Worm (Caenorhabditis elegans) whole organism, L4/young adult: ENCODE results near the gene his-61.

Experiments
- W03F9.2 ChIP-seq: fragments of 150-350 bp; optimal IDR thresholded peaks from 2 replicates; lab custom pipeline; 2014; ENCODE audit warnings: missing biosample characterization, missing genetic modification characterization
- dao-5 ChIP-seq: sonication (generic microtip); optimal IDR thresholded peaks from 2 replicates; lab custom pipeline; 2016; ENCODE audit warnings: missing genotype, missing genetic modification characterization, moderate library complexity, missing compliant biosample characterization
- him-1 ChIP-seq: sonication (generic microtip); optimal IDR thresholded peaks from 2 replicates; lab custom pipeline; 2016; ENCODE audit warnings: missing genotype, missing genetic modification reagents, missing genetic modification characterization, missing compliant biosample characterization

his-61 gene

DNA sequence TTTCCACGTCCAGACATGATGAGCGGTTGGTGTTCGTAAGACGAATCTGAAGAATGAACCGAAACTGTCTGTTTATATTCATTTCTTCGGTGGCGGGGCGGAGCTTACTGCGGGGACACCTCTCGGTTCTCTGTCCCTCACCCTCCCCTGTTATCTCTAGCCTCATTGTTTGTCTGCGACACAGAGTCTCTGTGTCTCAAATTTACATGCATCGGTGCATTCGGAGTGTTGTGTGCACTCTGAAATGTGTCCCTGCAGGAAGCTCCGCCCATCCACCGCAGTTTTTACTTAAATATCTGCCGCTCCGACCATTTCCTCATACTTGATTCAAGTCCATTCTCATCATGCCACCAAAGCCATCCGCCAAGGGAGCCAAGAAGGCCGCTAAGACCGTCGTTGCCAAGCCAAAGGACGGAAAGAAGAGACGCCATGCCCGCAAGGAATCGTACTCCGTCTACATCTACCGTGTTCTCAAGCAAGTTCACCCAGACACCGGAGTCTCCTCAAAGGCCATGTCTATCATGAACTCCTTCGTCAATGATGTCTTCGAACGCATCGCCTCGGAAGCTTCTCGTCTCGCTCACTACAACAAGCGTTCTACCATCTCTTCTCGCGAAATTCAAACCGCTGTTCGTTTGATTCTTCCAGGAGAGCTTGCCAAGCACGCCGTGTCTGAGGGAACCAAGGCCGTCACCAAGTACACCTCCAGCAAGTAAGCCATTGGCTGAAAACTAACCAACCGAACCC lies at the start of gene his-61, which contains the start of gene his-62:
his-61 (minus strand) TSS at position 17 of the 747 bp plus-strand sequence.
his-62 (plus strand) TSS at position 345 of the 747 bp plus-strand sequence.
- TF ChIP-seq W03F9.2 (tag; lab: Kevin White, UChicago) (no peak), dao-5 (tag; lab: Kevin White, UChicago) (no peak), him-1 (tag; lab: Kevin White, UChicago) (no peak)

DNA sequence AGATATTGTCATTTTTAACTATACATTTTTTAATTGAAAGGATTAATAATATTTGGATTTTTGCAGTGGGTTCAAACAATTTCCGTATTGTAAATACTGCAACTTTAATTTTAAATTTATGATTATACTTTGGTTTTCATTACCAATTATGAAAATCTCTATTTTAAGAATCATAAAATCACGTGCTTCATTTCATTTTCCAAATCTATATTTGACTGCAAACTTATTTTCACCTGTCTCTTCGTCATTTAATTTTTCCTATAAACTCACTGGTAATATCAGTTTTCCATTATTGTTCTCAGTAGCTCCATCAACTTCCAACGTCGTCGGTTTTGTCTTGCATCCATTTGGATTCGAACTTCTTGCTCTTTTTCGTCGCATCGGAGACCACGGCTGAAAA lies 46.3 kb upstream of the his-61 start, which contains the start of gene R05G6.1:
R05G6.1 (plus strand) TSS at position 301 of the 400 bp plus-strand sequence.
- no peak for TF ChIP-seq him-1 (tag; lab: Kevin White, UChicago)
- TF ChIP-seq W03F9.2 (tag; lab: Kevin White, UChicago) = no peak
- TF ChIP-seq dao-5 (tag; lab: Kevin White, UChicago) = no peak

DNA sequence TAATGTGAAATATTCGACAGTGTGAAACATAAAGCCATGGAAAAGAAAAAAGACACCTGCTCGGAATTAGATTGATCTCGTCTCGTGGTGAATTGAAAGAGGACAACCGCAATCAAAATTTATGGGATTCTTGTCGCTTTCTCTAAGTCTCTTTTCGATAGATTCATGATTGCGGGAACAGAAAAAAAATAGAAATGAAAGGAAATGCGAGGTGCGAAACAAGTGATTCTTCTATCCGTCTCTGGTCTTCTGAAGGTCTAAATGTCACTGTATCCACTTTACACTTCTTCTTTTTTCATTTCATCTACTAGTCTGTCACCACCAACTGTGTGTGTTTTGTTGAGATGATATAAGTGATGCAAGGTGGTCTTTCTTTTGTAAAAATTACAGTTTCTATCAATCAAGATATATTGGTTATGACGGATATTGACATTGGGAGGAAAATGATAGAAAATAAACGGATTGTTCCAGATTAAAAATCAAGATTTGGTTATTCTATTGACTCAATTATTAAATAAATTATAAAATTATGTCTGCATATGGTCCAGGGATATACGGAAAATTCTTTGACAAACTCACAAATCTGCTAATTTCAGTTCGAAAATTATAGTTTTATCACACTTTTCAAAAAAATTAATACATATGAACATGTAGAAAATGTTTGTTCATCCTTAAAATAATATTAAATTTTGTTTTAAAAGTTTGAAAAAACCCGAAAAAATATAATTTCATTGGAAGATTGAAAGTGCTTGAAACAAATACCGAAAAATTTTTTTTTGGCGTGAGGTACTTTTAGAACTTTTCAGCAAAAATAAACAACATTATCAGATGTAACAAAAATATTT lies 44.4 kb upstream of the his-61 start:
- no peak for TF ChIP-seq him-1 (tag; lab: Kevin White, UChicago)
- TF ChIP-seq W03F9.2 (tag; lab: Kevin White, UChicago) = no peak
- no peak for TF ChIP-seq dao-5 (tag; lab: Kevin White, UChicago)

DNA sequence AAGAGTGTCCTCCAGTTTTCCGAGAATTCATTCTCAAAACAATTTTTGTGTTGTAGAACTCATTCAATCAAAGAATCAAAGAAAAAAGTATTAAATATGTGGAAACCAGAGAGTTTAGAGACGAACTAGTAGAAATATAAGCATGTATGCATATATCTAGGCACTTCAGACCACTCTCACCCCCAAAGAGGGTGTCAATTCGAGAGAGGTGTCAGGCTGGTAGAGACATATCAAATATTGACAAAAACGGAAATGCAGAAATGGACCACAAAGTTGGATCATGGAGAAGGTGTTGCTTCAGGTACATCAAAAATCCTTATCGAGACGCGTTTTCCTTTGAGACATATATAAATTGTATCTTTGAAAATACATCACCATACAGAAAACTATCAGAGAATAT lies 37.7 kb upstream of the his-61 start:
- no peak for TF ChIP-seq him-1 (tag; lab: Kevin White, UChicago)
- no peak for TF ChIP-seq W03F9.2 (tag; lab: Kevin White, UChicago)
- no peak for TF ChIP-seq dao-5 (tag; lab: Kevin White, UChicago)

DNA sequence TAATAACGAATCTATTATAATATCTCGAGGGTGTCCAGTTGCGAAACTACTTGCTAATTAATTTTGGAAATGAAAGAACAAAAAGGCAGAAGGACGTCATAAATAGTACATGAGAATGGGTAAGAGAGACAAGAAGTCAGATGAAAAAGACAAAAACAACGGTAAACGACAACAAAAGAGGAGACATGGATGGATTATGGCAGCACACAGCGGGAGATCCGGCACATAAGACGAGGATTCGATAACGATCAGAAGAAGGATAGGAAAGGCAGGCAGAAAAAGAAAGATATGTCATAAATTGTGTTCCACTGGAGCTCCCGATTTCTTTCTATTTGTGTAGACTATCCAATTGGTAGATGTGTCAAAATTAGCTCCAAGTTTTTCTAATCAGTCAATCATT lies 35.6 kb upstream of the his-61 start:
- TF ChIP-seq W03F9.2 (tag; lab: Kevin White, UChicago) = no peak
- no peak for TF ChIP-seq dao-5 (tag; lab: Kevin White, UChicago)
- TF ChIP-seq him-1 (tag; lab: Kevin White, UChicago) = no peak

DNA sequence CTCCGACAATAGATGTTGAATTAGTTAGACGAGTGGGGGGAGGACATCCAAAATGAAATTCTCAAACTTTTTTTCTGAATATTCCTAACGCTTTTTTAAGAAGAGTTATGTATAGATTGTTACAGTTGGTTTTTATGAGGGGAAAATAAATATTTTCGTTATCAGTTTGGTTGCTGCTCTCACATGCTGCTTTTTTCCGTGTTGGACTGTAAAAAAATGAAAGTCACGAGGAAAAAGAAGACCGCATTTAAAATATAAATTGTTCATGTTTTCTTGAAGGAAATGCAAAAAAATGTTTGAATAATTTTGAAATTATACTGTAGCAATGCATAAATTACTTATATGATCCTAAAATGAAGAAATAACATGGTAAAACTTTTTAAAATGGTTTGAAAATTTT lies 34.8 kb upstream of the his-61 start:
- TF ChIP-seq dao-5 (tag; lab: Kevin White, UChicago) = no peak
- TF ChIP-seq him-1 (tag; lab: Kevin White, UChicago) = no peak
- no peak for TF ChIP-seq W03F9.2 (tag; lab: Kevin White, UChicago)

DNA sequence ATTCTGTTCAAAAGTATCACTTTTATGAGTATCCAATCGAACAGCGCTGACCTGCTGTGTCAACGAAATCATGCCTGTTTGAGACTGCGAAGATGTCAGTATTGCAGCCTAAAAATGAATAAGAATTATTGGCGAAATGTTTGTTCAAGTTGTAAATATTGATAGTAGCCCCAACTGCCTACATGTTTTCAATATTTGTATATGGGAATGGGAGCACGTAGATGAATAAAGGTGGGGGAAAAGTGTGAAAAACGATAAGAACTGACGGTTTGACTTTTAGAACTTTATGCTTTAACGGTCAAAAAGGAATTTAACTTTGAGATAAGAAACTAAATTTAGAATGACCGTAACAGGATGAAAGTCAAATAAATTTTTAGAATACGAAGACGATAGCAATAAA lies 34.2 kb upstream of the his-61 start:
- TF ChIP-seq W03F9.2 (tag; lab: Kevin White, UChicago) (no peak), dao-5 (tag; lab: Kevin White, UChicago) (no peak), him-1 (tag; lab: Kevin White, UChicago) (no peak)

DNA sequence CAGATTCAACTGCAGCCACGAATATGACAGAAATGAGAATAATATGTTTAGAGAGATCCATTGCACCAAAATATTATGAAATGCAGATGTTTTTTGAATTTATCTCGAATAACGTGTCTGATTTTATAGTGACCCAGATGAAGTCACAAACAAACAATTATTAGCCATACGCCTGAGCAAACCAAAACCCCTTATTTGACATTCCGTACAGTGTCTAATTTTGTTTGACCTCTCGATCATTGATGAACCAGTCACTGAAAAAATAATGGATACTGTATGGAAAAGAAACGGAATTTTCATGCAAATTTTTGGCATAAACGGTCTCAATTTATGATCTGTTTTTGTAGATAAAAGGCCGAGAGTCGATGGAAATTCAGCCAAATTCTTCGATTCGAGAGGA lies 30.1 kb upstream of the his-61 start, which contains the start of the genes R05G6.9 and R05G6.3:
R05G6.9 (minus strand) TSS at position 101 of the 400 bp plus-strand sequence.
R05G6.3 (plus strand) TSS at position 386 of the 400 bp plus-strand sequence.
- no peak for TF ChIP-seq him-1 (tag; lab: Kevin White, UChicago)
- no peak for TF ChIP-seq W03F9.2 (tag; lab: Kevin White, UChicago)
- no peak for TF ChIP-seq dao-5 (tag; lab: Kevin White, UChicago)

DNA sequence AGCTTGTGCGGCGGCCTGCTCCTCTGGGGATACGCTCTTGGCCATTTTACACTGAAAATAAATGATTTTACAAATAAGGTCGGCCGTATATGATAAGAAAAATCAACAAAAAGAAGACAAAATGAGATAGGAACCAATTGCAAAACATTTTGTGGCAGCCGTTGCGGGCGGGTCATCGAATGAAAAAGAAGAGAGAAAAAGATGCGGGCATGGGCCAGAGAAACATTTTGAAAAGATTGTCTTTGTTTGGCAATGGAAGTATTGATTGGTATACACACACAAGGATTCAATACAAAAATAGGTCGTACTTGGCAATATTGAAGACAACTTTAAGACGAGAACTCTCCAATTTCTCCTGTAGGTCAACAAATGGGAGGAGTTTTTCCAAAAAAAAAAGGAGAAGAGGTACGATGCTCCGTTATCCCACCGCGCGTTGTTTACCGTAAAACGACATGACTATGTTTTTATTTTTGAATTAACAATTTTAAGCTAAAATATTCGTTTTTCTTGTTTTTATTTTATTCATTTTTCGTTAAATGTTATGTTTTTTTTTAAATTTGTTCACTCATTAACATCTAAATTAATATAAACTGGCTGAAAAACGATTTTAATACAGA lies 26.7 kb upstream of the his-61 start, which contains the start of the genes plc-4 and R05G6.4:
plc-4 (minus strand) TSS at position 51 of the 617 bp plus-strand sequence.
R05G6.4 (plus strand) TSS at position 617 of the 617 bp plus-strand sequence.
- TF ChIP-seq W03F9.2 (tag; lab: Kevin White, UChicago) = no peak

- TF ChIP-seq W03F9.2 (tag; lab: Kevin White, UChicago) = no peak
- no peak for TF ChIP-seq dao-5 (tag; lab: Kevin White, UChicago)
- no peak for TF ChIP-seq him-1 (tag; lab: Kevin White, UChicago)
Observed at ce11 chrIV:7510829-7511228, 24.8 kb upstream of the his-61 start.

DNA sequence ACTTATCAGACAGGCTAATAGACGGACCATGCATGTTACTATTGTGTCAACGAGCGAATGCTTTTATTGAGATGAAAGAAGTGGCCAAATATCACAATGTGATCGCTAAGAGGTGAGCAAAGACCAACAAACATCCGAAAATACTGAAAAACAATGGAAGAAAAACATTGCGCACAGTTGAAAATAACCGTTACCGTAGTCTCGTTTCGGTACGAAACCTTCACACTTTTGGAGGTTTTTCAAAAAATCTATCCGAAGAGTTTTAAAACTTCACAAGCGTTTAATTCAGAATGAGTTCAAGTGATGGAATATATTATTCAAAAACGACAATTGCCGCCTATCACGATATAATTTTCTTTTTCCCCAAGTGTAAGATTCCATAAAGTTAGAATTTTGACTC lies 22.8 kb upstream of the his-61 start:
- no peak for TF ChIP-seq him-1 (tag; lab: Kevin White, UChicago)
- no peak for TF ChIP-seq W03F9.2 (tag; lab: Kevin White, UChicago)

ce11 chrIV:7507841-7508509 lies 22.0 kb upstream of the his-61 start, which contains the start of the genes vdac-1 and R05G6.5:
TSS of gene vdac-1 (minus strand) at chrIV:7507891.
TSS of gene R05G6.5 (plus strand) at chrIV:7508367.
- no peak for TF ChIP-seq him-1 (tag; lab: Kevin White, UChicago)
- no peak for TF ChIP-seq W03F9.2 (tag; lab: Kevin White, UChicago)
- TF ChIP-seq dao-5 (tag; lab: Kevin White, UChicago) = no peak
